Worm (Caenorhabditis elegans) whole organism, early embryonic: ENCODE data around the gene B0310.1.

Source experiments
- B0310.2 ChIP-seq: sonication (generic microtip); optimal IDR thresholded peaks from 2 replicates; lab custom pipeline; 2016; ENCODE audit warnings: mild to moderate bottlenecking, missing genetic modification characterization, missing compliant biosample characterization
- F13C5.2 ChIP-seq: sonication (generic microtip); optimal IDR thresholded peaks from 2 replicates; lab custom pipeline; 2017; ENCODE audit warnings: mild to moderate bottlenecking, missing genetic modification characterization, inconsistent platforms, missing compliant biosample characterization
- ama-1 ChIP-seq: fragments of 150-350 bp; optimal IDR thresholded peaks from 2 replicates; lab custom pipeline; 2014

DNA sequence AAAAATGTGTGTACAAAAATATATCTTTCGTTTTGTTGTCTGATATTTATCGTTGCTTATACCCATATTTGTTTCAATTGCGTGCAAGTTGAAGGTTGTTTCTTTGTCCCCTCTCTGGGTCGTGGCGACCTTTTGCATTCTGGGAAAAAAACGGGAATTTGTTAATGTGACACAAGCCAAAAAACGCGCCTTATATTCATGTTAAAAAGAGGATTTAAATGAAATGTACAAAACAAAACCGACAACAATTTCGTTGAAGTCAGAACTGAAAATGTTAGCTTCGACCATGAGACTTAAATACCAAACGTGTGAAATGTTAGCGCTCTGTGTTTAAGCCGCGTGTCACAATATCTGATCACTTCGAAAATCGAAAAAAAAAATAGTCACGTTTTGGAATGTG is 31.5 kb downstream of the B0310.1 start:
- TF ChIP-seq F13C5.2 (tag; lab: Kevin White, UChicago) = no peak
- TF ChIP-seq B0310.2 = no peak
- no peak for TF ChIP-seq ama-1 (lab: Kevin White, UChicago)
